Worm (Caenorhabditis elegans): ENCODE measurements around the gene C32D5.7.
A peak's percentile ranks its signal among the peaks of the same experiment; 100 is the strongest.

Gene C32D5.7

ce11 chrII:6327317-6327716 is 12.5 kb downstream of the C32D5.7 start (continued):
- TF ChIP-seq cey-2 (tag; optimal IDR thresholded peaks at IDR 0.05; ENCODE audit: borderline replicate concordance, insufficient read depth) (peak; percentile 18), fkh-10 (GFP tag; optimal IDR thresholded peaks at IDR 0.05) (no peak), F49E8.2 (tag; optimal IDR thresholded peaks at IDR 0.05; ENCODE audit: borderline replicate concordance) (no peak), pqm-1 (tag; optimal IDR thresholded peaks at IDR 0.05) (peak; percentile 97), hlh-30 (tag; optimal IDR thresholded peaks at IDR 0.05; ENCODE audit: insufficient read depth) (no peak), spr-3 (GFP tag; optimal IDR thresholded peaks at IDR 0.05) (no peak), dpl-1 (GFP tag; optimal IDR thresholded peaks at IDR 0.05) (no peak), rbr-2 (tag; optimal IDR thresholded peaks at IDR 0.05) (no peak), hmg-1.1 (GFP tag; IDR thresholded peaks at IDR 0.05) (no peak), zfp-2 (tag; optimal IDR thresholded peaks at IDR 0.05) (no peak), mep-1 (tag; optimal IDR thresholded peaks at IDR 0.05) (no peak), dve-1 (tag; optimal IDR thresholded peaks at IDR 0.05; ENCODE audit: insufficient read depth) (peak; percentile 75), F26F4.8 (GFP tag; conservative IDR thresholded peaks at IDR 0.05) (no peak), F44E2.7 (GFP tag; IDR thresholded peaks at IDR 0.05) (no peak), sdz-12 (GFP tag; optimal IDR thresholded peaks at IDR 0.05) (no peak), ceh-44 (GFP tag; IDR thresholded peaks at IDR 0.05) (no peak), attf-4 (tag; optimal IDR thresholded peaks at IDR 0.05) (no peak), Y5F2A.4 (GFP tag; optimal IDR thresholded peaks at IDR 0.05) (no peak), set-16 (GFP tag; IDR thresholded peaks at IDR 0.05) (no peak), lin-29 (GFP tag; IDR thresholded peaks at IDR 0.05) (no peak), nhr-42 (GFP tag; IDR thresholded peaks at IDR 0.05) (no peak), ceh-20 (GFP tag; IDR thresholded peaks at IDR 0.05) (no peak), daf-8 (GFP tag; IDR thresholded peaks at IDR 0.05) (no peak), lsy-2 (tag; optimal IDR thresholded peaks at IDR 0.05) (peak in 1 of 2 experiments; percentile 17), lim-7 (GFP tag; IDR thresholded peaks at IDR 0.05) (no peak), snpc-1.2 (GFP tag; IDR thresholded peaks at IDR 0.05) (no peak), aly-2 (tag; optimal IDR thresholded peaks at IDR 0.05) (no peak), nhr-237 (tag; optimal IDR thresholded peaks at IDR 0.05) (no peak), nhr-102 (tag; optimal IDR thresholded peaks at IDR 0.05) (peak; percentile 60), nhr-76 (tag; optimal IDR thresholded peaks at IDR 0.05) (no peak), lin-15B (tag; optimal IDR thresholded peaks at IDR 0.05) (no peak), skn-1 (tag; optimal IDR thresholded peaks at IDR 0.05) (no peak), unc-62 (GFP tag; optimal IDR thresholded peaks at IDR 0.05 in 1 of 2) (no peak), unc-62 (tag; optimal IDR thresholded peaks at IDR 0.05) (no peak), T20F7.1 (GFP tag; optimal IDR thresholded peaks at IDR 0.05) (peak; percentile 56), spr-1 (tag; optimal IDR thresholded peaks at IDR 0.05) (no peak), vab-7 (GFP tag; IDR thresholded peaks at IDR 0.05) (no peak), nhr-111 (GFP tag; optimal IDR thresholded peaks at IDR 0.05) (no peak), tag-97 (GFP tag; IDR thresholded peaks at IDR 0.05) (no peak), Y48G9A.11 (GFP tag; IDR thresholded peaks at IDR 0.05) (no peak), zip-11 (GFP tag; IDR thresholded peaks at IDR 0.05) (no peak), dmd-8 (GFP tag; IDR thresholded peaks at IDR 0.05) (no peak), lir-3 (tag; optimal IDR thresholded peaks at IDR 0.05) (no peak), nhr-25 (tag; optimal IDR thresholded peaks at IDR 0.05; ENCODE audit: borderline replicate concordance, insufficient read depth) (no peak), lin-38 (GFP tag; IDR thresholded peaks at IDR 0.05) (no peak), zfp-3 (GFP tag; conservative IDR thresholded peaks at IDR 0.05) (no peak), daf-19 (GFP tag; conservative IDR thresholded peaks at IDR 0.05) (no peak), saeg-2 (GFP tag; IDR thresholded peaks at IDR 0.05) (0 out of 2 replicates have a peak, but pooled peaks have one; percentile 58), madf-9 (GFP tag; conservative IDR thresholded peaks at IDR 0.05) (no peak), duxl-1 (tag; optimal IDR thresholded peaks at IDR 0.05; ENCODE audit: poor library complexity) (no peak), ces-1 (GFP tag; optimal IDR thresholded peaks at IDR 0.05) (no peak)
